Worm (Caenorhabditis elegans): ENCODE data around the gene Y46G5A.34.
A peak's percentile ranks its signal among the peaks of the same experiment; 100 is the strongest.

Gene Y46G5A.34

ce11 chrII:12805765-12806384 lies 29.4 kb downstream of the Y46G5A.34 start:
- TF ChIP-seq nhr-28 (tag; optimal IDR thresholded peaks at IDR 0.05) (no peak), ham-2 (GFP tag; optimal IDR thresholded peaks at IDR 0.05) (no peak), M03D4.4 (tag; optimal IDR thresholded peaks at IDR 0.05) (no peak), nhr-237 (tag; optimal IDR thresholded peaks at IDR 0.05) (no peak), ceh-43 (GFP tag; optimal IDR thresholded peaks at IDR 0.05) (no peak), snpc-4 (tag; optimal IDR thresholded peaks at IDR 0.05) (no peak), tbx-8 (GFP tag; optimal IDR thresholded peaks at IDR 0.05) (no peak), ztf-11 (tag; optimal IDR thresholded peaks at IDR 0.05) (no peak), zip-8 (tag; optimal IDR thresholded peaks at IDR 0.05) (peak; percentile 63), nhr-12 (tag; optimal IDR thresholded peaks at IDR 0.05) (no peak), lin-32 (GFP tag; optimal IDR thresholded peaks at IDR 0.05) (no peak), mep-1 (tag; optimal IDR thresholded peaks at IDR 0.05) (no peak), pha-4 (tag; optimal IDR thresholded peaks at IDR 0.05) (no peak), elt-1 (tag; optimal IDR thresholded peaks at IDR 0.05; ENCODE audit: borderline replicate concordance, insufficient read depth) (no peak), bed-3 (GFP tag; optimal IDR thresholded peaks at IDR 0.05) (no peak), unc-39 (tag; optimal IDR thresholded peaks at IDR 0.05) (no peak), elt-3 (tag; optimal IDR thresholded peaks at IDR 0.05) (no peak), unc-62 (GFP tag; optimal IDR thresholded peaks at IDR 0.05) (peak; percentile 23), unc-120 (tag; optimal IDR thresholded peaks at IDR 0.05; ENCODE audit: poor library complexity, severe bottlenecking) (no peak), sptf-1 (tag; optimal IDR thresholded peaks at IDR 0.05) (peak; percentile 15), drap-1 (GFP tag; optimal IDR thresholded peaks at IDR 0.05) (no peak), flh-1 (GFP tag; optimal IDR thresholded peaks at IDR 0.05) (no peak), lin-13 (tag; optimal IDR thresholded peaks at IDR 0.05) (no peak), cnd-1 (tag; optimal IDR thresholded peaks at IDR 0.05) (peak; percentile 68), nhr-2 (tag; optimal IDR thresholded peaks at IDR 0.05) (no peak), ceh-39 (tag; optimal IDR thresholded peaks at IDR 0.05) (no peak), ces-1 (GFP tag; optimal IDR thresholded peaks at IDR 0.05) (peak; percentile 4), sem-2 (GFP tag; optimal IDR thresholded peaks at IDR 0.05) (no peak), mls-2 (tag; optimal IDR thresholded peaks at IDR 0.05) (no peak), blmp-1 (tag; optimal IDR thresholded peaks at IDR 0.05) (no peak), hlh-1 (tag; optimal IDR thresholded peaks at IDR 0.05) (no peak), nhr-76 (tag; optimal IDR thresholded peaks at IDR 0.05) (no peak), lsy-2 (tag; optimal IDR thresholded peaks at IDR 0.05) (no peak), mab-5 (tag; optimal IDR thresholded peaks at IDR 0.05) (no peak), ceh-83 (GFP tag; optimal IDR thresholded peaks at IDR 0.05) (no peak)

DNA sequence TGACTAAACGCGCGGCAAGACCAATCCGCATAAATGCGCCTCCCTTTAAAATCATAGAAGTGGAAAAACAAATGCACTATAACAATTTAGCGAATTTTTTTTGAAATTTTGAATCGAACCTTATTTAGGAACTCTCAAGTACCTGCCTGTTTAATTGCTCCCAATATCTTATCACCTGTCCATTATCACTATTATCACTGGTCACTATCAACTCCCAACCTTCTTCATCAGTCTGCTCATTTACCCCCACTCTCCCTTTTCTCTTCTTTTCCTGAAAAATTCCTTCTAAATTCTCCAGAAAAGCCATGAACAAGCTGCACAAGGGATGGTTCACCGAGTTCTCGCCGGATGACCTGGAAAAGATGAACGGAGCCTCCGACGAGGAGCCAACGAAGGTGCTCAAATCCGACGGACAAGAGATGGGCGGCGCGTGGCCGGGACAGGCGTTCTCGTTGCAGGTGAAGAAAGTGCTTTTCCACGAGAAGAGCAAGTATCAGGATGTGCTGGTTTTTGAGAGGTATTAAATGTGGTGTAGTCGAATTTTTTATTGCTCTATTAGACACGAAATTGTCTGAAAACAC lies 30.2 kb downstream of the Y46G5A.34 start, which contains the start of gene spds-1:
Gene spds-1, plus strand, starts transcription at position 298 of the 581 bp plus-strand sequence.
- TF ChIP-seq lsy-2 (tag; optimal IDR thresholded peaks at IDR 0.05), result no peak
- no peak for TF ChIP-seq lin-13 (tag; optimal IDR thresholded peaks at IDR 0.05)
- TF ChIP-seq ceh-43 (GFP tag; optimal IDR thresholded peaks at IDR 0.05), result no peak
- no peak for TF ChIP-seq hlh-1 (tag; optimal IDR thresholded peaks at IDR 0.05)
- TF ChIP-seq snpc-4 (tag; optimal IDR thresholded peaks at IDR 0.05), result no peak
- no peak for TF ChIP-seq lin-32 (GFP tag; optimal IDR thresholded peaks at IDR 0.05)
- TF ChIP-seq tbx-8 (GFP tag; optimal IDR thresholded peaks at IDR 0.05), result no peak
- no peak for TF ChIP-seq elt-3 (tag; optimal IDR thresholded peaks at IDR 0.05)
- no peak for TF ChIP-seq ztf-11 (tag; optimal IDR thresholded peaks at IDR 0.05)
- TF ChIP-seq unc-39 (tag; optimal IDR thresholded peaks at IDR 0.05), result no peak
- TF ChIP-seq sem-2 (GFP tag; optimal IDR thresholded peaks at IDR 0.05), result no peak
- no peak for TF ChIP-seq blmp-1 (tag; optimal IDR thresholded peaks at IDR 0.05)
- no peak for TF ChIP-seq drap-1 (GFP tag; optimal IDR thresholded peaks at IDR 0.05)
- TF ChIP-seq unc-62 (GFP tag; optimal IDR thresholded peaks at IDR 0.05), result no peak
- TF ChIP-seq pha-4 (tag; optimal IDR thresholded peaks at IDR 0.05), result no peak
- TF ChIP-seq ces-1 (GFP tag; optimal IDR thresholded peaks at IDR 0.05), result no peak
- no peak for TF ChIP-seq unc-120 (tag; optimal IDR thresholded peaks at IDR 0.05; ENCODE audit: poor library complexity, severe bottlenecking)

DNA sequence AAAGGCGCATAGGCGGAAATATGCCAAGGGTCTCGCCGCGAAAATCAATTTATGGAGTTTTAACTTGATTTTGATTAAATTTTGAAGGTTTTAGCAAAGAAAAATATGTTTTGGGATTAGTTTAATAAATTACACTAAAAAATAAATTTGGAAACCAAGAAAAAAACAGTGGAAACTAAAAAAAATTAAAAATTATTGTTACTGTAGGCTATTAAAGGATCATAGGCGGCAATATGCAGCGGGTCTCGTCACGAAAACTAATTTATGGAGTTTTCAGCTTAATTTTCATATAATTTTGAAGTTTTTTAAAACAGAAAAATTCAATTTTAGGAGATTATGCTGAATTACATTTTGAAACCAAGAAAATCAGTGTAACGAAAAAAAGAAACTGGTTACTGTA lies 32.3 kb downstream of the Y46G5A.34 start:
- TF ChIP-seq M03D4.4 (tag; optimal IDR thresholded peaks at IDR 0.05), result no peak
- no peak for TF ChIP-seq snpc-4 (tag; optimal IDR thresholded peaks at IDR 0.05)
- TF ChIP-seq bed-3 (GFP tag; optimal IDR thresholded peaks at IDR 0.05), result no peak
- TF ChIP-seq ceh-43 (GFP tag; optimal IDR thresholded peaks at IDR 0.05), result no peak
- no peak for TF ChIP-seq pha-4 (tag; optimal IDR thresholded peaks at IDR 0.05)
- TF ChIP-seq mls-2 (tag; optimal IDR thresholded peaks at IDR 0.05), result no peak
- TF ChIP-seq ces-1 (GFP tag; optimal IDR thresholded peaks at IDR 0.05), result no peak
- TF ChIP-seq elt-3 (tag; optimal IDR thresholded peaks at IDR 0.05), result no peak
- TF ChIP-seq unc-62 (GFP tag; optimal IDR thresholded peaks at IDR 0.05), result no peak
- no peak for TF ChIP-seq sptf-1 (tag; optimal IDR thresholded peaks at IDR 0.05)
- TF ChIP-seq zip-8 (tag; optimal IDR thresholded peaks at IDR 0.05), result no peak
- TF ChIP-seq elt-1 (tag; optimal IDR thresholded peaks at IDR 0.05; ENCODE audit: borderline replicate concordance, insufficient read depth), result no peak
- TF ChIP-seq ztf-11 (tag; optimal IDR thresholded peaks at IDR 0.05), result no peak
- no peak for TF ChIP-seq nhr-237 (tag; optimal IDR thresholded peaks at IDR 0.05)
- TF ChIP-seq ceh-39 (tag; optimal IDR thresholded peaks at IDR 0.05), result no peak
- TF ChIP-seq mab-5 (tag; optimal IDR thresholded peaks at IDR 0.05), result no peak
- TF ChIP-seq unc-39 (tag; optimal IDR thresholded peaks at IDR 0.05), result no peak
- TF ChIP-seq drap-1 (GFP tag; optimal IDR thresholded peaks at IDR 0.05), result no peak
